Worm (Caenorhabditis elegans): ENCODE results near the gene F58F6.6.

- TF ChIP-seq him-1 (tag; optimal IDR thresholded peaks at IDR 0.05): no peak
- no peak for TF ChIP-seq W03F9.2 (tag; optimal IDR thresholded peaks at IDR 0.05)
Measured at ce11 chrIV:1358109-1358508, 17.2 kb downstream of the F58F6.6 start.
